Worm (Caenorhabditis elegans): ENCODE measurements around the gene rpl-23.

ce11 chrIII:5720266-5721019 lies 14.5 kb upstream of the rpl-23 start:
- TF ChIP-seq F13C5.2 (tag; optimal IDR thresholded peaks at IDR 0.05) (no peak), hnd-1 (tag; optimal IDR thresholded peaks at IDR 0.05) (no peak), ceh-13 (GFP tag; optimal IDR thresholded peaks at IDR 0.05) (no peak), tbx-37 (GFP tag; conservative IDR thresholded peaks at IDR 0.05) (no peak), B0310.2 (tag; optimal IDR thresholded peaks at IDR 0.05) (no peak), hmbx-1 (tag; optimal IDR thresholded peaks at IDR 0.05) (no peak), ama-1 (optimal IDR thresholded peaks at IDR 0.05) (no peak), ceh-36 (tag; optimal IDR thresholded peaks at IDR 0.05) (no peak), scrt-1 (GFP tag; IDR thresholded peaks at IDR 0.05) (0 out of 2 replicates have a peak, but pooled peaks have one; percentile 9), flt-1 (GFP tag; IDR thresholded peaks at IDR 0.05) (no peak), tra-4 (tag; optimal IDR thresholded peaks at IDR 0.05) (no peak), tbx-11 (GFP tag; IDR thresholded peaks at IDR 0.05) (no peak), sea-1 (GFP tag; conservative IDR thresholded peaks at IDR 0.05) (no peak), aly-1 (tag; optimal IDR thresholded peaks at IDR 0.05) (peak; percentile 51)

All from whole organism, early embryonic.